Fruit fly (Drosophila melanogaster) whole organism, embryonic: ENCODE measurements around the gene CG18265.

Experiments used
- BtbVII ChIP-seq: fragments of 200-800 bp; sonication (Bioruptor generic); optimal IDR thresholded peaks from 3 replicates; lab custom pipeline; 2017; ENCODE audit warnings: missing biosample characterization, mild to moderate bottlenecking, missing genetic modification characterization
- CG10979 ChIP-seq: fragments of 200-800 bp; sonication (Bioruptor generic); optimal IDR thresholded peaks from 2 replicates; lab custom pipeline; 2018; ENCODE audit warnings: missing biosample characterization, mild to moderate bottlenecking, missing genetic modification characterization, moderate library complexity
- CG11456 ChIP-seq: fragments of 200-800 bp; sonication (Bioruptor generic); IDR thresholded peaks from 3 replicates; pipeline ENCODE4 v1.3.6; 2022; ENCODE audit warnings: missing biosample characterization, missing genetic modification characterization
- CG11695 ChIP-seq: fragments of 200-800 bp; sonication (Bioruptor generic); IDR thresholded peaks from 3 replicates; pipeline ENCODE4 v1.3.6; 2022; ENCODE audit warnings: missing biosample characterization, missing genetic modification characterization
- CG11723 ChIP-seq: fragments of 200-800 bp; sonication (Bioruptor generic); optimal IDR thresholded peaks from 2 replicates; lab custom pipeline; 2017; ENCODE audit warnings: missing biosample characterization, mild to moderate bottlenecking, missing genetic modification characterization
- CG13296 ChIP-seq: fragments of 200-800 bp; sonication (Bioruptor generic); optimal IDR thresholded peaks from 3 replicates; lab custom pipeline; 2018; ENCODE audit warnings: missing biosample characterization, mild to moderate bottlenecking, missing genetic modification characterization
- CG13894 ChIP-seq: fragments of 200-800 bp; sonication (Bioruptor generic); optimal IDR thresholded peaks from 3 replicates; lab custom pipeline; 2018; ENCODE audit warnings: missing biosample characterization, mild to moderate bottlenecking, missing genetic modification characterization, moderate library complexity
- CG14441 ChIP-seq: fragments of 200-800 bp; sonication (Bioruptor generic); IDR thresholded peaks from 2 replicates; pipeline ENCODE4 v1.3.6; 2022; ENCODE audit warnings: missing biosample characterization, missing genetic modification characterization
- CG17186 ChIP-seq: fragments of 200-800 bp; sonication (Bioruptor generic); optimal IDR thresholded peaks from 3 replicates; lab custom pipeline; 2017; ENCODE audit warnings: missing biosample characterization, missing genetic modification reagents, missing genetic modification characterization
- CG17802 ChIP-seq: fragments of 200-800 bp; sonication (Bioruptor generic); optimal IDR thresholded peaks from 2 replicates; lab custom pipeline; 2018; ENCODE audit warnings: missing biosample characterization, mild to moderate bottlenecking, missing genetic modification characterization, moderate library complexity
- CG18619 ChIP-seq: fragments of 200-800 bp; sonication (Bioruptor generic); optimal IDR thresholded peaks from 3 replicates; lab custom pipeline; 2017; ENCODE audit warnings: missing biosample characterization, mild to moderate bottlenecking, missing genetic modification characterization
- CG2129 ChIP-seq: fragments of 200-800 bp; sonication (Bioruptor generic); IDR thresholded peaks from 2 replicates; pipeline ENCODE4 v1.3.6; 2022; ENCODE audit warnings: missing biosample characterization, missing genetic modification characterization; ENCODE audit not compliant: partially characterized antibody
- CG2202 ChIP-seq: fragments of 200-800 bp; sonication (Bioruptor generic); optimal IDR thresholded peaks from 2 replicates; lab custom pipeline; 2018; ENCODE audit warnings: missing biosample characterization, mild to moderate bottlenecking, missing genetic modification characterization
- CG30431 ChIP-seq: fragments of 200-800 bp; sonication (Bioruptor generic); optimal IDR thresholded peaks from 2 replicates; lab custom pipeline; 2017; ENCODE audit warnings: missing biosample characterization, missing genetic modification characterization
- CG31441 ChIP-seq: fragments of 200-800 bp; sonication (Bioruptor generic); IDR thresholded peaks from 2 replicates; pipeline ENCODE4 v1.3.6; 2022; ENCODE audit warnings: missing biosample characterization, missing genetic modification characterization
- CG32767 ChIP-seq: fragments of 200-800 bp; sonication (Bioruptor generic); IDR thresholded peaks from 2 replicates; pipeline ENCODE4 v1.3.6; 2022; ENCODE audit warnings: missing biosample characterization, missing genetic modification characterization
- CG3838 ChIP-seq: fragments of 200-800 bp; sonication (Bioruptor generic); optimal IDR thresholded peaks from 3 replicates; lab custom pipeline; 2016; ENCODE audit warnings: missing biosample characterization, missing genetic modification characterization
- CG42726 ChIP-seq: fragments of 200-800 bp; sonication (Bioruptor generic); IDR thresholded peaks from 2 replicates; pipeline ENCODE4 v1.3.6; 2022; ENCODE audit warnings: missing biosample characterization, missing genetic modification characterization; ENCODE audit not compliant: partially characterized antibody
- CG5245 ChIP-seq: fragments of 200-800 bp; sonication (Bioruptor generic); optimal IDR thresholded peaks from 3 replicates; lab custom pipeline; 2016; ENCODE audit warnings: missing biosample characterization, missing genetic modification characterization
- CG6272 ChIP-seq: fragments of 200-800 bp; sonication (Bioruptor generic); IDR thresholded peaks from 2 replicates; pipeline ENCODE4 v1.3.6; 2022; ENCODE audit warnings: missing biosample characterization, missing genetic modification characterization
- CG6689 ChIP-seq: fragments of 200-800 bp; sonication (Bioruptor generic); IDR thresholded peaks from 2 replicates; pipeline ENCODE4 v1.3.6; 2022; ENCODE audit warnings: missing biosample characterization, missing genetic modification characterization
- CG8924 ChIP-seq: fragments of 200-800 bp; optimal IDR thresholded peaks from 3 replicates; lab custom pipeline; 2019; ENCODE audit warnings: missing biosample characterization, mild to moderate bottlenecking, missing genetic modification characterization, moderate library complexity
- CG9817 ChIP-seq: fragments of 200-800 bp; sonication (Bioruptor generic); optimal IDR thresholded peaks from 2 replicates; lab custom pipeline; 2018; ENCODE audit warnings: missing biosample characterization, mild to moderate bottlenecking, missing genetic modification characterization, moderate library complexity
- CHES-1-like ChIP-seq: fragments of 200-800 bp; sonication (Bioruptor generic); optimal IDR thresholded peaks from 2 replicates; lab custom pipeline; 2016; ENCODE audit warnings: missing biosample characterization, missing genetic modification characterization
- CoRest ChIP-seq: fragments of 200-800 bp; sonication (Bioruptor generic); optimal IDR thresholded peaks from 3 replicates; lab custom pipeline; 2018; ENCODE audit warnings: missing biosample characterization, mild to moderate bottlenecking, missing genetic modification characterization, moderate library complexity
- Gsc ChIP-seq: fragments of 200-800 bp; sonication (Bioruptor generic); IDR thresholded peaks from 2 replicates; pipeline ENCODE4 v1.3.6; 2022; ENCODE audit warnings: missing biosample characterization, missing genetic modification characterization
- Gug ChIP-seq: fragments of 200-800 bp; sonication (Bioruptor generic); IDR thresholded peaks from 4 replicates; pipeline ENCODE4 v1.3.6; 2022; ENCODE audit warnings: missing biosample characterization, missing genetic modification characterization
- Lim3 ChIP-seq: fragments of 200-800 bp; sonication (Bioruptor generic); IDR thresholded peaks from 2 replicates; pipeline ENCODE4 v1.3.6; 2022; ENCODE audit warnings: missing biosample characterization, missing genetic modification characterization
- Ravus ChIP-seq: fragments of 200-800 bp; sonication (Bioruptor generic); IDR thresholded peaks from 2 replicates; pipeline ENCODE4 v1.3.6; 2022; ENCODE audit warnings: missing biosample characterization, missing genetic modification characterization
- Sin3A ChIP-seq: fragments of >200 bp; optimal IDR thresholded peaks from 2 replicates; lab custom pipeline; 2018
- Six4 ChIP-seq: fragments of 200-800 bp; sonication (Bioruptor generic); optimal IDR thresholded peaks from 2 replicates; lab custom pipeline; 2016; ENCODE audit warnings: missing biosample characterization, missing genetic modification characterization
- Usf ChIP-seq: fragments of 200-800 bp; sonication (Bioruptor generic); optimal IDR thresholded peaks from 2 replicates; lab custom pipeline; 2017; ENCODE audit warnings: missing genotype, missing biosample characterization, missing genetic modification characterization
- Xbp1 ChIP-seq: fragments of 200-800 bp; sonication (Bioruptor generic); optimal IDR thresholded peaks from 3 replicates; lab custom pipeline; 2016; ENCODE audit warnings: missing biosample characterization, mild to moderate bottlenecking, missing genetic modification characterization
- aop ChIP-seq: fragments of 200-800 bp; sonication (Bioruptor generic); IDR thresholded peaks from 2 replicates; pipeline ENCODE4 v1.3.6; 2022; ENCODE audit warnings: missing biosample characterization, missing genetic modification characterization
- ato ChIP-seq: fragments of 200-800 bp; sonication (Bioruptor generic); IDR thresholded peaks from 2 replicates; pipeline ENCODE4 v1.3.6; 2022; ENCODE audit warnings: missing biosample characterization, missing genetic modification characterization; ENCODE audit not compliant: partially characterized antibody
- az2 ChIP-seq: fragments of 200-800 bp; sonication (Bioruptor generic); optimal IDR thresholded peaks from 3 replicates; lab custom pipeline; 2016; ENCODE audit warnings: missing biosample characterization, missing genetic modification characterization
- bowl ChIP-seq: fragments of 200-800 bp; sonication (Bioruptor generic); IDR thresholded peaks from 2 replicates; pipeline ENCODE4 v1.3.6; 2022; ENCODE audit warnings: missing biosample characterization, missing genetic modification characterization
- br ChIP-seq: fragments of >200 bp; optimal IDR thresholded peaks from 2 replicates; lab custom pipeline; 2017
- cwo ChIP-seq: fragments of 200-800 bp; sonication (Bioruptor generic); optimal IDR thresholded peaks from 3 replicates; lab custom pipeline; 2017; ENCODE audit warnings: missing biosample characterization, missing genetic modification characterization, mild to moderate bottlenecking, moderate library complexity, missing genetic modification reagents
- dmrt11E ChIP-seq: fragments of 200-800 bp; sonication (Bioruptor generic); optimal IDR thresholded peaks from 3 replicates; lab custom pipeline; 2018; ENCODE audit warnings: missing biosample characterization, mild to moderate bottlenecking, missing genetic modification characterization, moderate library complexity
- gem ChIP-seq: fragments of 200-800 bp; sonication (Bioruptor generic); optimal IDR thresholded peaks from 2 replicates; lab custom pipeline; 2019; ENCODE audit warnings: missing biosample characterization, mild to moderate bottlenecking, missing genetic modification characterization, moderate library complexity
- grau ChIP-seq: fragments of 200-800 bp; optimal IDR thresholded peaks from 3 replicates; lab custom pipeline; 2019; ENCODE audit warnings: missing biosample characterization, mild to moderate bottlenecking, missing genetic modification characterization, moderate library complexity
- gsb ChIP-seq: fragments of 200-800 bp; sonication (Bioruptor generic); IDR thresholded peaks from 2 replicates; pipeline ENCODE4 v1.3.6; 2022; ENCODE audit warnings: missing biosample characterization, missing genetic modification characterization
- her ChIP-seq: fragments of 200-800 bp; sonication (Bioruptor generic); optimal IDR thresholded peaks from 2 replicates; lab custom pipeline; 2016; ENCODE audit warnings: missing biosample characterization, missing genetic modification characterization
- pum ChIP-seq: fragments of 200-800 bp; sonication (Bioruptor generic); optimal IDR thresholded peaks from 2 replicates; lab custom pipeline; 2016; ENCODE audit warnings: missing biosample characterization, missing genetic modification characterization
- repo ChIP-seq: fragments of 200-800 bp; sonication (Bioruptor generic); optimal IDR thresholded peaks from 2 replicates; lab custom pipeline; 2016; ENCODE audit warnings: missing biosample characterization, missing genetic modification characterization
- sisA ChIP-seq: fragments of 200-800 bp; sonication (Bioruptor generic); IDR thresholded peaks from 2 replicates; pipeline ENCODE4 v1.3.6; 2022; ENCODE audit warnings: missing biosample characterization, missing genetic modification characterization
- slbo ChIP-seq: fragments of 200-800 bp; sonication (Bioruptor generic); IDR thresholded peaks from 2 replicates; pipeline ENCODE4 v1.3.6; 2022; ENCODE audit warnings: missing biosample characterization, missing genetic modification characterization
- tll ChIP-seq, 2 experiments: fragments of 200-800 bp in 1 of 2; fragments of >200 bp in 1 of 2; sonication (Bioruptor generic) in 1 of 2; optimal IDR thresholded peaks; 2 replicates each; lab custom pipeline; 2017 to 2019; ENCODE audit warnings: missing biosample characterization in 2 of 2, missing genetic modification characterization in 2 of 2, mild to moderate bottlenecking in 1 of 2, moderate library complexity in 1 of 2
- wek ChIP-seq: fragments of 200-800 bp; sonication (Bioruptor generic); optimal IDR thresholded peaks from 3 replicates; lab custom pipeline; 2018; ENCODE audit warnings: missing biosample characterization, mild to moderate bottlenecking, missing genetic modification characterization, moderate library complexity
- z ChIP-seq: fragments of 200-800 bp; sonication (Bioruptor generic); IDR thresholded peaks from 3 replicates; pipeline ENCODE4 v1.3.6; 2022; ENCODE audit warnings: missing biosample characterization, missing genetic modification characterization
- zfh1 ChIP-seq: fragments of 200-800 bp; sonication (Bioruptor generic); IDR thresholded peaks from 3 replicates; pipeline ENCODE4 v1.3.6; 2022; ENCODE audit warnings: missing biosample characterization, missing genetic modification characterization

The CG18265 gene

dm6 chr3L:17433555-17433954 lies 5.6 kb upstream of the CG18265 start, which contains the start of the genes Coq4 and CG32176 (continued):
- TF ChIP-seq grau (tag; lab: Kevin White, UChicago) (peak; percentile 97), CG6272 (GFP tag; lab: Robert Waterston, UW) (peak; percentile 97), CG6689 (peak; percentile 96), CG18619 (GFP tag; lab: Kevin White, UChicago) (peak; percentile 96), ato (GFP tag; lab: Robert Waterston, UW) (peak; percentile 48), cwo (GFP tag; lab: Kevin White, UChicago) (peak; percentile 92), aop (GFP tag; lab: Robert Waterston, UW) (peak; percentile 96), tll (GFP tag; optimal IDR thresholded peaks at IDR 0.05; lab: Kevin White, UChicago) (peak in 1 of 2 experiments; percentile 32), CG14441 (peak; percentile 98), Xbp1 (GFP tag; lab: Kevin White, UChicago) (peak; percentile 99), zfh1 (peak; percentile 99), CG13894 (tag; lab: Kevin White, UChicago) (peak; percentile 96), CG30431 (GFP tag; lab: Kevin White, UChicago) (peak; percentile 97), CoRest (tag; lab: Kevin White, UChicago) (peak; percentile 98), Gsc (GFP tag; lab: Robert Waterston, UW) (peak; percentile 93), z (peak; percentile 70; the same call in 2 of the 3 replicates), CG2202 (tag; lab: Kevin White, UChicago) (peak; percentile 95), CG3838 (GFP tag; lab: Kevin White, UChicago) (peak; percentile 96), sisA (GFP tag; lab: Robert Waterston, UW) (peak; percentile 99), az2 (GFP tag; lab: Kevin White, UChicago) (peak; percentile 99), CG5245 (peak; percentile 97), Six4 (GFP tag; lab: Kevin White, UChicago) (peak; percentile 98), bowl (GFP tag; lab: Robert Waterston, UW) (peak; percentile 90), CG11723 (GFP tag; lab: Kevin White, UChicago) (peak; percentile 93), slbo (GFP tag; lab: Robert Waterston, UW) (peak; percentile 99), Usf (GFP tag; lab: Kevin White, UChicago) (peak; percentile 94), repo (peak; percentile 96), CG11695 (GFP tag; lab: Robert Waterston, UW) (peak; percentile 97), dmrt11E (tag; lab: Kevin White, UChicago) (peak; percentile 97), gem (tag; lab: Kevin White, UChicago) (peak; percentile 99), CG42726 (peak; percentile 71), pum (GFP tag; lab: Kevin White, UChicago) (peak; percentile 99), CG2129 (no peak), BtbVII (GFP tag; lab: Kevin White, UChicago) (peak; percentile 94), CG17802 (tag; lab: Kevin White, UChicago) (peak; percentile 91), CG9817 (peak; percentile 99), CG10979 (tag; lab: Kevin White, UChicago) (peak; percentile 96), Lim3 (GFP tag; lab: Robert Waterston, UW) (peak; percentile 86), CG8924 (peak; percentile 97), CHES-1-like (GFP tag; lab: Kevin White, UChicago) (peak; percentile 98), CG11456 (GFP tag; lab: Robert Waterston, UW) (peak; percentile 98), br (no peak), gsb (GFP tag; lab: Robert Waterston, UW) (peak; percentile 96), CG32767 (peak; percentile 95), CG17186 (GFP tag; lab: Kevin White, UChicago) (peak; percentile 74), her (GFP tag; lab: Kevin White, UChicago) (peak; percentile 96), Gug (GFP tag; lab: Robert Waterston, UW) (peak; percentile 99), wek (peak; percentile 89), CG31441 (GFP tag; lab: Robert Waterston, UW) (peak; percentile 95), Sin3A (lab: Kevin White, UChicago) (no peak), CG13296 (GFP tag; lab: Kevin White, UChicago) (peak; percentile 95), Ravus (peak; percentile 94)
